Worm (Caenorhabditis elegans) whole organism, mixed stage, embryonic: Measurements from ENCODE around the gene degt-1.

Experiments used
- M03D4.4 ChIP-seq: sonication (generic microtip); optimal IDR thresholded peaks from 2 replicates; lab custom pipeline; 2017; ENCODE audit warnings: mild to moderate bottlenecking, missing genetic modification characterization, missing compliant biosample characterization
- bed-3 ChIP-seq: fragments of 200-800 bp; sonication (Bioruptor generic); optimal IDR thresholded peaks from 3 replicates; lab custom pipeline; 2018; ENCODE audit warnings: mild to moderate bottlenecking, missing genetic modification characterization, moderate library complexity, missing compliant biosample characterization
- blmp-1 ChIP-seq: fragments of 150-350 bp; optimal IDR thresholded peaks from 2 replicates; lab custom pipeline; 2014; ENCODE audit warnings: missing biosample characterization, missing genetic modification characterization
- ceh-39 ChIP-seq: fragments of 150-350 bp; optimal IDR thresholded peaks from 2 replicates; lab custom pipeline; 2014; ENCODE audit warnings: missing biosample characterization, missing genetic modification characterization
- ceh-43 ChIP-seq: fragments of 200-800 bp; sonication (Bioruptor generic); optimal IDR thresholded peaks from 2 replicates; lab custom pipeline; 2018; ENCODE audit warnings: mild to moderate bottlenecking, missing genetic modification characterization, moderate library complexity, missing compliant biosample characterization
- ceh-83 ChIP-seq: fragments of 200-800 bp; sonication (Bioruptor generic); optimal IDR thresholded peaks from 2 replicates; lab custom pipeline; 2018; ENCODE audit warnings: mild to moderate bottlenecking, missing genetic modification characterization, missing compliant biosample characterization
- ces-1 ChIP-seq: fragments of 150-350 bp; optimal IDR thresholded peaks from 2 replicates; lab custom pipeline; 2014; ENCODE audit warnings: missing biosample characterization, missing genetic modification reagents, missing genetic modification characterization
- drap-1 ChIP-seq: fragments of 200-800 bp; sonication (Bioruptor generic); optimal IDR thresholded peaks from 3 replicates; lab custom pipeline; 2018; ENCODE audit warnings: mild to moderate bottlenecking, missing genetic modification characterization, missing compliant biosample characterization
- elt-1 ChIP-seq: sonication (generic microtip); optimal IDR thresholded peaks from 2 replicates; lab custom pipeline; 2017; ENCODE audit warnings: missing genetic modification characterization, mild to moderate bottlenecking, missing compliant biosample characterization, antibody characterized with exemption, moderate library complexity, borderline replicate concordance; ENCODE audit not compliant: insufficient read depth
- elt-3 ChIP-seq: fragments of 150-350 bp; optimal IDR thresholded peaks from 2 replicates; lab custom pipeline; 2014; ENCODE audit warnings: missing biosample characterization, missing genetic modification characterization
- flh-1 ChIP-seq: fragments of 200-800 bp; sonication (Bioruptor generic); optimal IDR thresholded peaks from 2 replicates; lab custom pipeline; 2018; ENCODE audit warnings: mild to moderate bottlenecking, missing genetic modification characterization, moderate library complexity, missing compliant biosample characterization
- ham-2 ChIP-seq: fragments of 200-800 bp; sonication (Bioruptor generic); optimal IDR thresholded peaks from 2 replicates; lab custom pipeline; 2018; ENCODE audit warnings: mild to moderate bottlenecking, missing genetic modification characterization, missing compliant biosample characterization
- hlh-1 ChIP-seq: fragments of 150-350 bp; optimal IDR thresholded peaks from 2 replicates; lab custom pipeline; 2014; ENCODE audit warnings: missing biosample characterization, missing genetic modification reagents, missing genetic modification characterization
- lin-13 ChIP-seq: fragments of 150-350 bp; optimal IDR thresholded peaks from 2 replicates; lab custom pipeline; 2014; ENCODE audit warnings: missing biosample characterization, missing genetic modification characterization
- lin-32 ChIP-seq: fragments of 200-800 bp; sonication (Bioruptor generic); optimal IDR thresholded peaks from 2 replicates; lab custom pipeline; 2018; ENCODE audit warnings: mild to moderate bottlenecking, missing genetic modification characterization, missing compliant biosample characterization
- mab-5 ChIP-seq: fragments of 150-350 bp; optimal IDR thresholded peaks from 2 replicates; lab custom pipeline; 2014; ENCODE audit warnings: missing biosample characterization, missing genetic modification characterization
- mep-1 ChIP-seq: fragments of 150-350 bp; optimal IDR thresholded peaks from 2 replicates; lab custom pipeline; 2017; ENCODE audit warnings: missing biosample characterization, missing genetic modification reagents, missing genetic modification characterization, inconsistent platforms
- mls-2 ChIP-seq: sonication (generic microtip); optimal IDR thresholded peaks from 2 replicates; lab custom pipeline; 2016; ENCODE audit warnings: mild to moderate bottlenecking, missing genetic modification characterization, moderate library complexity, missing compliant biosample characterization
- nhr-12 ChIP-seq: fragments of 150-350 bp; optimal IDR thresholded peaks from 2 replicates; lab custom pipeline; 2014; ENCODE audit warnings: missing biosample characterization, missing genetic modification characterization
- nhr-2 ChIP-seq: fragments of 150-350 bp; optimal IDR thresholded peaks from 2 replicates; lab custom pipeline; 2014; ENCODE audit warnings: missing biosample characterization, missing genetic modification characterization
- nhr-237 ChIP-seq: fragments of 150-350 bp; optimal IDR thresholded peaks from 2 replicates; lab custom pipeline; 2014; ENCODE audit warnings: missing biosample characterization, missing genetic modification characterization
- nhr-28 ChIP-seq: fragments of 150-350 bp; optimal IDR thresholded peaks from 2 replicates; lab custom pipeline; 2014; ENCODE audit warnings: missing biosample characterization, missing genetic modification characterization
- nhr-76 ChIP-seq: sonication (generic microtip); optimal IDR thresholded peaks from 2 replicates; lab custom pipeline; 2017; ENCODE audit warnings: missing biosample characterization, missing genetic modification characterization
- pha-4 ChIP-seq: fragments of 150-350 bp; optimal IDR thresholded peaks from 2 replicates; lab custom pipeline; 2018; ENCODE audit warnings: missing biosample characterization, missing genetic modification reagents, missing genetic modification characterization
- sem-2 ChIP-seq: fragments of 200-800 bp; sonication (Bioruptor generic); optimal IDR thresholded peaks from 2 replicates; lab custom pipeline; 2018; ENCODE audit warnings: mild to moderate bottlenecking, missing genetic modification characterization, missing compliant biosample characterization
- snpc-4 ChIP-seq: fragments of 150-350 bp; optimal IDR thresholded peaks from 2 replicates; lab custom pipeline; 2014; ENCODE audit warnings: missing biosample characterization, missing genetic modification characterization
- sptf-1 ChIP-seq: sonication (generic microtip); optimal IDR thresholded peaks from 2 replicates; lab custom pipeline; 2017; ENCODE audit warnings: mild to moderate bottlenecking, missing genetic modification characterization, moderate library complexity, missing compliant biosample characterization
- tbx-8 ChIP-seq: fragments of 200-800 bp; sonication (Bioruptor generic); optimal IDR thresholded peaks from 2 replicates; lab custom pipeline; 2018; ENCODE audit warnings: mild to moderate bottlenecking, missing genetic modification characterization, moderate library complexity, missing compliant biosample characterization
- unc-120 ChIP-seq: sonication (generic microtip); optimal IDR thresholded peaks from 2 replicates; lab custom pipeline; 2017; ENCODE audit warnings: missing genetic modification characterization, missing compliant biosample characterization; ENCODE audit not compliant: poor library complexity, severe bottlenecking
- unc-39 ChIP-seq: fragments of 150-350 bp; optimal IDR thresholded peaks from 2 replicates; lab custom pipeline; 2014; ENCODE audit warnings: missing biosample characterization, missing genetic modification characterization
- unc-62 ChIP-seq: fragments of 150-350 bp; optimal IDR thresholded peaks from 2 replicates; lab custom pipeline; 2014; ENCODE audit warnings: missing biosample characterization, missing genetic modification reagents, missing genetic modification characterization
- zip-8 ChIP-seq: fragments of 150-350 bp; optimal IDR thresholded peaks from 2 replicates; lab custom pipeline; 2014; ENCODE audit warnings: missing biosample characterization, missing genetic modification characterization
- ztf-11 ChIP-seq: fragments of 150-350 bp; optimal IDR thresholded peaks from 2 replicates; lab custom pipeline; 2014; ENCODE audit warnings: missing biosample characterization, missing genetic modification characterization

The degt-1 gene

ce11 chrV:10503011-10503410 lies 37.1 kb upstream of the degt-1 start, which contains the start of gene C35A5.11:
Gene C35A5.11, minus strand, starts transcription at chrV:10503111.
- TF ChIP-seq lin-13 (no peak), elt-3 (tag; lab: Kevin White, UChicago) (no peak), sem-2 (no peak), nhr-2 (tag; lab: Kevin White, UChicago) (no peak), zip-8 (tag; lab: Kevin White, UChicago) (no peak), unc-120 (tag; lab: Kevin White, UChicago) (no peak), hlh-1 (tag; lab: Kevin White, UChicago) (no peak), mls-2 (no peak), ces-1 (GFP tag; lab: Kevin White, UChicago) (no peak), drap-1 (no peak), flh-1 (GFP tag; lab: Kevin White, UChicago) (no peak), snpc-4 (tag; lab: Kevin White, UChicago) (no peak), mep-1 (no peak), nhr-12 (tag; lab: Kevin White, UChicago) (no peak), mab-5 (tag; lab: Kevin White, UChicago) (no peak), sptf-1 (no peak)

ce11 chrV:10503893-10504292 lies 36.2 kb upstream of the degt-1 start, which contains the start of gene C35A5.10:
Gene C35A5.10, plus strand, starts transcription at chrV:10504193.
- TF ChIP-seq pha-4 (tag; lab: Kevin White, UChicago) (no peak), mep-1 (no peak), nhr-12 (tag; lab: Kevin White, UChicago) (no peak), unc-39 (tag; lab: Kevin White, UChicago) (no peak), nhr-237 (tag; lab: Kevin White, UChicago) (no peak), unc-120 (tag; lab: Kevin White, UChicago) (no peak), sptf-1 (no peak), lin-32 (no peak), M03D4.4 (tag; lab: Kevin White, UChicago) (no peak), ceh-83 (GFP tag; lab: Kevin White, UChicago) (no peak), ces-1 (GFP tag; lab: Kevin White, UChicago) (no peak), ham-2 (GFP tag; lab: Kevin White, UChicago) (no peak), hlh-1 (tag; lab: Kevin White, UChicago) (no peak), sem-2 (no peak), elt-3 (tag; lab: Kevin White, UChicago) (no peak), unc-62 (no peak), tbx-8 (GFP tag; lab: Kevin White, UChicago) (no peak)
- TF ChIP-seq, all 35 proteins: peak for 0

ce11 chrV:10505553-10505952 lies 34.6 kb upstream of the degt-1 start, which contains the start of gene C35A5.5:
Gene C35A5.5, plus strand, starts transcription at chrV:10505853.
- TF ChIP-seq bed-3 (GFP tag; lab: Kevin White, UChicago) = no peak
- TF ChIP-seq ces-1 (GFP tag; lab: Kevin White, UChicago) = no peak
- TF ChIP-seq snpc-4 (tag; lab: Kevin White, UChicago) = no peak
- no peak for TF ChIP-seq nhr-237 (tag; lab: Kevin White, UChicago)
- no peak for TF ChIP-seq ham-2 (GFP tag; lab: Kevin White, UChicago)
- TF ChIP-seq zip-8 (tag; lab: Kevin White, UChicago) = no peak
- no peak for TF ChIP-seq ceh-39 (tag; lab: Kevin White, UChicago)
- no peak for TF ChIP-seq tbx-8 (GFP tag; lab: Kevin White, UChicago)
- TF ChIP-seq unc-62 = no peak
- no peak for TF ChIP-seq mab-5 (tag; lab: Kevin White, UChicago)
- no peak for TF ChIP-seq M03D4.4 (tag; lab: Kevin White, UChicago)
- TF ChIP-seq flh-1 (GFP tag; lab: Kevin White, UChicago) = no peak
- TF ChIP-seq mls-2 = no peak
- TF ChIP-seq pha-4 (tag; lab: Kevin White, UChicago) = no peak

- TF ChIP-seq snpc-4 (tag; lab: Kevin White, UChicago) = no peak
- no peak for TF ChIP-seq nhr-28
- no peak for TF ChIP-seq elt-1
- no peak for TF ChIP-seq drap-1
- no peak for TF ChIP-seq mab-5 (tag; lab: Kevin White, UChicago)
- TF ChIP-seq sem-2 = no peak
- TF ChIP-seq unc-39 (tag; lab: Kevin White, UChicago) = no peak
- TF ChIP-seq ceh-39 (tag; lab: Kevin White, UChicago) = no peak
- TF ChIP-seq ceh-43 (GFP tag; lab: Kevin White, UChicago) = no peak
- TF ChIP-seq ces-1 (GFP tag; lab: Kevin White, UChicago) = no peak
- TF ChIP-seq mls-2 = no peak
Observed at ce11 chrV:10508855-10509254, 31.3 kb upstream of the degt-1 start, which contains the start of gene C35A5.6. Gene C35A5.6, plus strand, starts transcription at chrV:10509137.

- TF ChIP-seq ztf-11 (tag; lab: Kevin White, UChicago) (no peak), nhr-12 (tag; lab: Kevin White, UChicago) (no peak), M03D4.4 (tag; lab: Kevin White, UChicago) (no peak), nhr-76 (no peak), ceh-43 (GFP tag; lab: Kevin White, UChicago) (no peak), tbx-8 (GFP tag; lab: Kevin White, UChicago) (no peak), snpc-4 (tag; lab: Kevin White, UChicago) (no peak), ces-1 (GFP tag; lab: Kevin White, UChicago) (no peak), ceh-83 (GFP tag; lab: Kevin White, UChicago) (no peak), mls-2 (no peak), sptf-1 (no peak), blmp-1 (tag; lab: Kevin White, UChicago) (no peak), sem-2 (no peak), ham-2 (GFP tag; lab: Kevin White, UChicago) (no peak), pha-4 (tag; lab: Kevin White, UChicago) (no peak), nhr-2 (tag; lab: Kevin White, UChicago) (no peak), bed-3 (GFP tag; lab: Kevin White, UChicago) (no peak), lin-13 (no peak)
Observed at ce11 chrV:10514271-10514670, 25.9 kb upstream of the degt-1 start, which contains the start of gene dmsr-8. Gene dmsr-8, minus strand, starts transcription at chrV:10514371.
